Worm (Caenorhabditis elegans): ENCODE data around the gene dpyd-1.

DNA sequence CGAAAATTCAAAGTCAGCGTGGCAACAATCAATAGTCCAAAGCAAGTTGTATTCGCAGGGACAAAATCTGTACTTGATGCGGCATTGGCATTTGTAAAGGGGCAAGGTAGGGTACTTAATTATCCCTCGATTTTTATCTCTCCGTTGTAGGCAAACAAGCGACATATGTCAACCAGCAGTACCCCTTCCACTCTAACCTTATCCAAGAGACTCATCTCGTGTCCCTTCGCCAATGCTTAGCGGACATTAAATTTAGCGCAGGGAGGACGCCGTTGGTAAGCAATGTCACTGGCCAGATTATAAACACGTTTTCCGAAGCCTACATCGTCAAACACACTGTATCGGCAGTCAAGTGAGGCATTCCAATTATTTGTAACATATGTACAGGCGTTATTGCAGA is 38.3 kb upstream of the dpyd-1 start:
- TF ChIP-seq nhr-102 (tag; optimal IDR thresholded peaks at IDR 0.05) (peak; percentile 99), zip-2 (tag; optimal IDR thresholded peaks at IDR 0.05) (peak; percentile 96), zag-1 (tag; optimal IDR thresholded peaks at IDR 0.05) (peak; percentile 89), ctbp-1 (GFP tag; IDR thresholded peaks at IDR 0.05) (peak; percentile 97), unc-62 (GFP tag; optimal IDR thresholded peaks at IDR 0.05 in 1 of 2) (peak; percentile 82 to 100), unc-62 (tag; optimal IDR thresholded peaks at IDR 0.05) (peak; percentile 86), unc-39 (tag; optimal IDR thresholded peaks at IDR 0.05) (no peak), mxl-2 (GFP tag; conservative IDR thresholded peaks at IDR 0.05) (peak; percentile 87), lsy-2 (tag; optimal IDR thresholded peaks at IDR 0.05) (peak; percentile 93 to 95), aly-2 (tag; optimal IDR thresholded peaks at IDR 0.05) (no peak), mes-2 (tag; optimal IDR thresholded peaks at IDR 0.05; ENCODE audit: poor library complexity, severe bottlenecking) (peak; percentile 97), lin-39 (tag; optimal IDR thresholded peaks at IDR 0.05) (no peak)

All from whole organism, L4 larva.